Comparison of ENCODE assay signal across 5 worm cellular contexts in genomic region chrII:8561227-8561626, ce11.
TF ChIP-seq lines count a peak whose summit lies in the region.

Gene iff-2, minus strand, starts transcription at chrII:8561367.

TF ChIP-seq in whole organism, L1 larva, 84 proteins besides CTCF, POLR2A, EP300 and RAD21 (continues in another document):
- TF ChIP-seq hlh-4 (tag; optimal IDR thresholded peaks at IDR 0.05; lab: Kevin White, UChicago) (no peak), unc-86 (tag; optimal IDR thresholded peaks at IDR 0.05; lab: Kevin White, UChicago) (peak; percentile 99), ceh-8 (GFP tag; optimal IDR thresholded peaks at IDR 0.05; lab: Kevin White, UChicago) (peak; percentile 95), nhr-19 (GFP tag; conservative IDR thresholded peaks at IDR 0.05; lab: Robert Waterston, UW) (peak; percentile 99), Y116A8C.19 (tag; optimal IDR thresholded peaks at IDR 0.05; lab: Kevin White, UChicago; ENCODE audit: borderline replicate concordance) (no peak), efl-1 (optimal IDR thresholded peaks at IDR 0.05; lab: Kevin White, UChicago) (peak; percentile 98), efl-1 (GFP tag; optimal IDR thresholded peaks at IDR 0.05 in 1 of 2; lab: Kevin White, UChicago) (peak; percentile 91 to 100), dsc-1 (tag; optimal IDR thresholded peaks at IDR 0.05; lab: Kevin White, UChicago) (peak; percentile 99), sup-37 (GFP tag; optimal IDR thresholded peaks at IDR 0.05; lab: Kevin White, UChicago) (peak; percentile 94), ets-5 (GFP tag; IDR thresholded peaks at IDR 0.05; lab: Robert Waterston, UW) (0 out of 2 replicates have a peak, but pooled peaks have one; percentile 14), egl-27 (tag; optimal IDR thresholded peaks at IDR 0.05; lab: Kevin White, UChicago) (peak; percentile 90 to 96), hpl-2 (GFP tag; optimal IDR thresholded peaks at IDR 0.05; lab: Kevin White, UChicago) (peak; percentile 99), nhr-85 (tag; lab: Kevin White, UChicago) (peak; percentile 100), mep-1 (tag; optimal IDR thresholded peaks at IDR 0.05; lab: Kevin White, UChicago) (peak; percentile 99), aha-1 (tag; optimal IDR thresholded peaks at IDR 0.05; lab: Kevin White, UChicago) (peak; percentile 98), tbx-2 (tag; optimal IDR thresholded peaks at IDR 0.05; lab: Kevin White, UChicago) (peak; percentile 99), nhr-237 (tag; optimal IDR thresholded peaks at IDR 0.05; lab: Kevin White, UChicago) (peak; percentile 99), efl-3 (GFP tag; optimal IDR thresholded peaks at IDR 0.05; lab: Kevin White, UChicago) (peak; percentile 77)

TF ChIP-seq in whole organism, L3 larva, 47 proteins besides CTCF, POLR2A, EP300 and RAD21 (continues in another document):
- peak; percentile 77 for TF ChIP-seq zag-1 (tag; optimal IDR thresholded peaks at IDR 0.05; lab: Kevin White, UChicago)
- TF ChIP-seq fkh-2 (tag; optimal IDR thresholded peaks at IDR 0.05; lab: Kevin White, UChicago), result peak; percentile 67
- peak; percentile 100 for TF ChIP-seq lin-15B (tag; optimal IDR thresholded peaks at IDR 0.05; lab: Kevin White, UChicago)
- TF ChIP-seq egl-5 (tag; optimal IDR thresholded peaks at IDR 0.05; lab: Kevin White, UChicago), result peak; percentile 99
- peak; percentile 100 for TF ChIP-seq pha-4 (tag; optimal IDR thresholded peaks at IDR 0.05; lab: Kevin White, UChicago)
- peak; percentile 99 for TF ChIP-seq lsy-12 (tag; optimal IDR thresholded peaks at IDR 0.05; lab: Kevin White, UChicago)
- peak; percentile 92 for TF ChIP-seq elt-1 (tag; optimal IDR thresholded peaks at IDR 0.05; lab: Kevin White, UChicago)
- TF ChIP-seq unc-62 (GFP tag; optimal IDR thresholded peaks at IDR 0.05; lab: Kevin White, UChicago), result peak; percentile 96
- TF ChIP-seq ceh-16 (tag; optimal IDR thresholded peaks at IDR 0.05; lab: Kevin White, UChicago), result peak; percentile 73
- peak; percentile 83 for TF ChIP-seq ZK546.5 (tag; optimal IDR thresholded peaks at IDR 0.05; lab: Kevin White, UChicago)
- TF ChIP-seq nhr-25 (tag; optimal IDR thresholded peaks at IDR 0.05; lab: Kevin White, UChicago), result peak; percentile 100
- peak; percentile 94 for TF ChIP-seq tbx-2 (tag; optimal IDR thresholded peaks at IDR 0.05; lab: Kevin White, UChicago)
- no peak for TF ChIP-seq daf-12 (tag; optimal IDR thresholded peaks at IDR 0.05; lab: Kevin White, UChicago)
- peak; percentile 99 for TF ChIP-seq pqm-1 (tag; optimal IDR thresholded peaks at IDR 0.05; lab: Kevin White, UChicago)
- peak in 1 of 2 experiments; percentile 82 for TF ChIP-seq eor-1 (tag; optimal IDR thresholded peaks at IDR 0.05; lab: Kevin White, UChicago)
- peak; percentile 93 for TF ChIP-seq ceh-82 (tag; optimal IDR thresholded peaks at IDR 0.05; lab: Kevin White, UChicago)
- no peak for TF ChIP-seq sea-2 (GFP tag; optimal IDR thresholded peaks at IDR 0.05; lab: Kevin White, UChicago)
- TF ChIP-seq nhr-77 (tag; optimal IDR thresholded peaks at IDR 0.05; lab: Kevin White, UChicago), result peak; percentile 94
- TF ChIP-seq ztf-11 (tag; optimal IDR thresholded peaks at IDR 0.05; lab: Kevin White, UChicago), result peak; percentile 22

TF ChIP-seq in whole organism, early embryonic, 17 proteins besides CTCF, POLR2A, EP300 and RAD21:
- peak; percentile 95 for TF ChIP-seq F13C5.2 (tag; optimal IDR thresholded peaks at IDR 0.05; lab: Kevin White, UChicago)
- peak; percentile 69 for TF ChIP-seq aly-1 (tag; optimal IDR thresholded peaks at IDR 0.05; lab: Kevin White, UChicago)
- TF ChIP-seq hnd-1 (tag; optimal IDR thresholded peaks at IDR 0.05; lab: Kevin White, UChicago), result no peak
- peak; percentile 35 for TF ChIP-seq tbx-37 (GFP tag; conservative IDR thresholded peaks at IDR 0.05; lab: Robert Waterston, UW)
- peak; percentile 57; the same call in 1 of the 2 replicates for TF ChIP-seq flt-1 (GFP tag; IDR thresholded peaks at IDR 0.05; lab: Robert Waterston, UW)
- TF ChIP-seq hmg-4 (GFP tag; optimal IDR thresholded peaks at IDR 0.05; lab: Kevin White, UChicago), result peak; percentile 84
- TF ChIP-seq ceh-36 (tag; optimal IDR thresholded peaks at IDR 0.05; lab: Kevin White, UChicago), result peak; percentile 9
- TF ChIP-seq hmbx-1 (tag; optimal IDR thresholded peaks at IDR 0.05; lab: Kevin White, UChicago), result no peak
- no peak for TF ChIP-seq B0310.2 (tag; optimal IDR thresholded peaks at IDR 0.05; lab: Kevin White, UChicago)
- peak; percentile 50 for TF ChIP-seq tra-4 (tag; optimal IDR thresholded peaks at IDR 0.05; lab: Kevin White, UChicago)
- TF ChIP-seq ceh-13 (GFP tag; optimal IDR thresholded peaks at IDR 0.05; lab: Kevin White, UChicago), result no peak
- TF ChIP-seq pes-1 (GFP tag; IDR thresholded peaks at IDR 0.05; lab: Robert Waterston, UW), result no peak
- TF ChIP-seq ets-7 (tag; optimal IDR thresholded peaks at IDR 0.05; lab: Kevin White, UChicago), result peak; percentile 8
- no peak for TF ChIP-seq ama-1 (optimal IDR thresholded peaks at IDR 0.05; lab: Kevin White, UChicago)
- TF ChIP-seq tbx-11 (GFP tag; IDR thresholded peaks at IDR 0.05; lab: Robert Waterston, UW), result no peak
- TF ChIP-seq scrt-1 (GFP tag; IDR thresholded peaks at IDR 0.05; lab: Robert Waterston, UW), result 0 out of 2 replicates have a peak, but pooled peaks have one; percentile 55
- peak; percentile 70 for TF ChIP-seq sea-1 (GFP tag; conservative IDR thresholded peaks at IDR 0.05; lab: Robert Waterston, UW)
TF ChIP-seq in whole organism, early embryonic: peak in this region for 10.

TF ChIP-seq in whole organism, midembryonic, 9 proteins besides CTCF, POLR2A, EP300 and RAD21:
- TF ChIP-seq ref-1 (GFP tag; conservative IDR thresholded peaks at IDR 0.05; lab: Robert Waterston, UW) (peak; percentile 46), cog-1 (tag; optimal IDR thresholded peaks at IDR 0.05; lab: Kevin White, UChicago) (peak; percentile 97), klf-2 (GFP tag; conservative IDR thresholded peaks at IDR 0.05; lab: Robert Waterston, UW) (0 out of 2 replicates have a peak, but pooled peaks have one; percentile 51), ztf-29 (GFP tag; IDR thresholded peaks at IDR 0.05; lab: Robert Waterston, UW) (peak; percentile 16; the same call in 1 of the 2 replicates), tab-1 (GFP tag; IDR thresholded peaks at IDR 0.05; lab: Robert Waterston, UW) (peak; percentile 24; the same call in 1 of the 2 replicates), T22C8.4 (GFP tag; IDR thresholded peaks at IDR 0.05; lab: Robert Waterston, UW) (peak; percentile 52), med-1 (GFP tag; optimal IDR thresholded peaks at IDR 0.05; lab: Kevin White, UChicago; ENCODE audit: insufficient read depth) (no peak), ztf-23 (GFP tag; IDR thresholded peaks at IDR 0.05; lab: Robert Waterston, UW) (peak; percentile 92), flt-1 (GFP tag; IDR thresholded peaks at IDR 0.05; lab: Robert Waterston, UW) (peak; percentile 89)
TF ChIP-seq in whole organism, midembryonic: peak in this region for 8.

TF ChIP-seq in whole organism, young adult, 124 proteins besides CTCF, POLR2A, EP300 and RAD21 (continues in another document):
- TF ChIP-seq D2030.7 (GFP tag; IDR thresholded peaks at IDR 0.05; lab: Robert Waterston, UW) (no peak), die-1 (tag; optimal IDR thresholded peaks at IDR 0.05; lab: Kevin White, UChicago) (peak; percentile 66), xnd-1 (tag; optimal IDR thresholded peaks at IDR 0.05; lab: Kevin White, UChicago) (no peak), ccch-3 (GFP tag; optimal IDR thresholded peaks at IDR 0.05; lab: Kevin White, UChicago) (peak; percentile 39), F22D6.2 (tag; optimal IDR thresholded peaks at IDR 0.05; lab: Kevin White, UChicago) (peak; percentile 90), madf-8 (GFP tag; conservative IDR thresholded peaks at IDR 0.05; lab: Robert Waterston, UW) (no peak), chd-7 (tag; optimal IDR thresholded peaks at IDR 0.05; lab: Kevin White, UChicago) (peak; percentile 94), sptf-2 (GFP tag; optimal IDR thresholded peaks at IDR 0.05; lab: Kevin White, UChicago) (no peak), ztf-26 (tag; optimal IDR thresholded peaks at IDR 0.05; lab: Kevin White, UChicago) (peak; percentile 98), bed-2 (GFP tag; IDR thresholded peaks at IDR 0.05; lab: Robert Waterston, UW) (peak; percentile 84; the same call in 1 of the 2 replicates), egrh-3 (GFP tag; IDR thresholded peaks at IDR 0.05; lab: Robert Waterston, UW) (no peak), nhr-27 (tag; optimal IDR thresholded peaks at IDR 0.05; lab: Kevin White, UChicago) (peak; percentile 62), dpff-1 (tag; optimal IDR thresholded peaks at IDR 0.05; lab: Kevin White, UChicago) (no peak), lin-40 (tag; optimal IDR thresholded peaks at IDR 0.05; lab: Kevin White, UChicago) (peak; percentile 98), ztf-28 (GFP tag; IDR thresholded peaks at IDR 0.05; lab: Robert Waterston, UW) (peak; percentile 72; the same call in 1 of the 2 replicates), lin-35 (GFP tag; optimal IDR thresholded peaks at IDR 0.05; lab: Kevin White, UChicago) (peak; percentile 29 to 96 (median 79)), T26A5.8 (tag; optimal IDR thresholded peaks at IDR 0.05; lab: Kevin White, UChicago) (no peak), attf-6 (GFP tag; IDR thresholded peaks at IDR 0.05; lab: Robert Waterston, UW) (peak; percentile 53; the same call in 1 of the 2 replicates), efl-1 (GFP tag; optimal IDR thresholded peaks at IDR 0.05; lab: Kevin White, UChicago) (peak; percentile 56), ceh-91 (GFP tag; IDR thresholded peaks at IDR 0.05; lab: Robert Waterston, UW) (peak; percentile 64), B0035.1 (tag; optimal IDR thresholded peaks at IDR 0.05; lab: Kevin White, UChicago) (peak; percentile 78), snpc-3.4 (tag; optimal IDR thresholded peaks at IDR 0.05; lab: Kevin White, UChicago) (peak; percentile 18), rec-8 (tag; optimal IDR thresholded peaks at IDR 0.05; lab: Kevin White, UChicago) (no peak), Y67H2A.10 (GFP tag; conservative IDR thresholded peaks at IDR 0.05; lab: Robert Waterston, UW) (peak; percentile 94), ceh-58 (GFP tag; IDR thresholded peaks at IDR 0.05; lab: Robert Waterston, UW) (no peak), F57C9.4 (tag; optimal IDR thresholded peaks at IDR 0.05; lab: Kevin White, UChicago) (no peak), madf-3 (GFP tag; IDR thresholded peaks at IDR 0.05; lab: Robert Waterston, UW) (peak; percentile 97; the same call in 1 of the 2 replicates), hmg-1.2 (GFP tag; IDR thresholded peaks at IDR 0.05; lab: Robert Waterston, UW) (peak; percentile 95), tbp1 (GFP tag; optimal IDR thresholded peaks at IDR 0.05; lab: Kevin White, UChicago) (peak; percentile 78), K11D2.4 (GFP tag; IDR thresholded peaks at IDR 0.05; lab: Robert Waterston, UW) (peak; percentile 97), T07F8.4 (tag; optimal IDR thresholded peaks at IDR 0.05; lab: Kevin White, UChicago) (peak; percentile 65), ceh-40 (GFP tag; IDR thresholded peaks at IDR 0.05; lab: Robert Waterston, UW) (0 out of 2 replicates have a peak, but pooled peaks have one; percentile 64), unc-130 (GFP tag; optimal IDR thresholded peaks at IDR 0.05; lab: Kevin White, UChicago) (no peak)

Comparison
In these comparisons a context has a peak if more than half of its experiments do, and no peak if none do; other contexts are left out.
1. Of the 8 proteins assayed by ChIP-seq in both whole organism, young adult and whole organism, L1 larva: peak only in whole organism, young adult: none; only in whole organism, L1 larva: unc-130; in both: dpl-1, efl-1, lin-35, nhr-90, snpc-4 and unc-62; in neither: 0; mixed calls (peak in some experiments, not most) for 1.